Worm (Caenorhabditis elegans): ENCODE data around the gene str-31.

DNA sequence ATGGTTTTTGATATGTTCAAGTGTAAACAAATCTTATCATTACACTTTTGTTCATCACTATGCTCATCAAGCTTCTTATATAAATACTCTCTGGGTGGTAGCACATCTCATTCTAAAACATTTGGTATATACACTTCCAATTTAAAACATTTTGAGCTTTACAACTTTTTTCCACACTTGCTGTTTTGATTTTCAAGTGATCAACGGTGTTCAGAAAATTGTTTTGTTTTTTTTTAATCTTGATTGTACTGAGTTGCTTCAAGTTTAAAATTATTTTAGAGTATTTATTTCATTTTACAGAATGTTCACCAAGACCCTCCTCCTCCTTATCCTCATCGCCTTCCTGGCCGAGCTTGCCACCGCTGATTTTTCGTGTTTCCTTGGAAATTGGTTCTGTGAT lies 20.4 kb upstream of the str-31 start, which contains the start of gene C54F6.5:
- TF ChIP-seq ceh-36 (tag; optimal IDR thresholded peaks at IDR 0.05) (no peak), hmg-4 (GFP tag; optimal IDR thresholded peaks at IDR 0.05) (no peak), hnd-1 (tag; optimal IDR thresholded peaks at IDR 0.05) (no peak), scrt-1 (GFP tag; IDR thresholded peaks at IDR 0.05) (no peak), pes-1 (GFP tag; IDR thresholded peaks at IDR 0.05) (no peak), flt-1 (GFP tag; IDR thresholded peaks at IDR 0.05) (no peak), sea-1 (GFP tag; conservative IDR thresholded peaks at IDR 0.05) (no peak), tbx-37 (GFP tag; conservative IDR thresholded peaks at IDR 0.05) (no peak), B0310.2 (tag; optimal IDR thresholded peaks at IDR 0.05) (no peak), ceh-13 (GFP tag; optimal IDR thresholded peaks at IDR 0.05) (no peak), ama-1 (optimal IDR thresholded peaks at IDR 0.05) (no peak), F13C5.2 (tag; optimal IDR thresholded peaks at IDR 0.05) (no peak)
